Worm (Caenorhabditis elegans) whole organism, L4 larva: ENCODE measurements around the gene C56E6.4.

ENCODE experiments used
- D1046.2 ChIP-seq: fragments of 200-800 bp; sonication (Bioruptor generic); IDR thresholded peaks from 2 replicates; pipeline ENCODE4 v1.3.6; 2022; ENCODE audit warnings: missing genetic modification characterization, missing compliant biosample characterization
- F10B5.3 ChIP-seq: sonication (generic microtip); optimal IDR thresholded peaks from 2 replicates; lab custom pipeline; 2016; ENCODE audit warnings: mild to moderate bottlenecking, missing genetic modification characterization, missing compliant biosample characterization
- F44E2.7 ChIP-seq: fragments of 200-800 bp; sonication (Bioruptor generic); IDR thresholded peaks from 2 replicates; pipeline ENCODE4 v2.1.2; 2022; ENCODE audit warnings: missing genetic modification characterization, missing compliant biosample characterization
- F49E8.2 ChIP-seq: sonication (generic microtip); optimal IDR thresholded peaks from 2 replicates; lab custom pipeline; 2016; ENCODE audit warnings: missing compliant biosample characterization, mild to moderate bottlenecking, missing genetic modification characterization, borderline replicate concordance
- Y48G9A.11 ChIP-seq: fragments of 200-800 bp; sonication (Bioruptor generic); IDR thresholded peaks from 2 replicates; pipeline ENCODE4 v1.3.6; 2022; ENCODE audit warnings: missing genetic modification reagents, missing genetic modification characterization, missing compliant biosample characterization
- Y75B8A.6 ChIP-seq: fragments of 200-800 bp; sonication (Bioruptor generic); IDR thresholded peaks from 2 replicates; pipeline ENCODE4 v1.3.6; 2022; ENCODE audit warnings: missing genetic modification reagents, missing genetic modification characterization, missing compliant biosample characterization
- ZK546.5 ChIP-seq, 2 experiments: sonication (generic microtip); optimal IDR thresholded peaks; 2 replicates each; lab custom pipeline; 2017; ENCODE audit warnings: missing biosample characterization in 2 of 2, missing genetic modification characterization in 2 of 2
- ama-1 ChIP-seq: fragments of 150-350 bp; optimal IDR thresholded peaks from 2 replicates; lab custom pipeline; 2014; ENCODE audit warnings: inconsistent platforms, mixed read lengths
- arid-1 ChIP-seq: fragments of 200-800 bp; sonication (Bioruptor generic); conservative IDR thresholded peaks from 2 replicates; pipeline ENCODE4 v1.3.6; 2022; ENCODE audit warnings: missing genetic modification reagents, missing genetic modification characterization, missing compliant biosample characterization
- ceh-20 ChIP-seq: fragments of 200-800 bp; sonication (Bioruptor generic); IDR thresholded peaks from 2 replicates; pipeline ENCODE4 v1.3.6; 2022; ENCODE audit warnings: missing genetic modification reagents, missing genetic modification characterization, missing compliant biosample characterization
- ceh-44 ChIP-seq: fragments of 200-800 bp; sonication (Bioruptor generic); IDR thresholded peaks from 2 replicates; pipeline ENCODE4 v1.3.6; 2022; ENCODE audit warnings: missing genetic modification reagents, missing genetic modification characterization, missing compliant biosample characterization
- ceh-82 ChIP-seq: sonication (generic microtip); optimal IDR thresholded peaks from 2 replicates; lab custom pipeline; 2017; ENCODE audit warnings: missing biosample characterization, missing genetic modification characterization
- ces-1 ChIP-seq: fragments of 150-350 bp; sonication (generic microtip); optimal IDR thresholded peaks from 4 replicates; lab custom pipeline; 2014; ENCODE audit warnings: missing biosample characterization, missing genetic modification reagents, missing genetic modification characterization
- cey-2 ChIP-seq: sonication (generic microtip); optimal IDR thresholded peaks from 3 replicates; lab custom pipeline; 2017; ENCODE audit warnings: missing genetic modification characterization, mild to moderate bottlenecking, missing compliant biosample characterization, antibody characterized with exemption, borderline replicate concordance; ENCODE audit not compliant: insufficient read depth
- daf-12 ChIP-seq: fragments of 150-350 bp; optimal IDR thresholded peaks from 2 replicates; lab custom pipeline; 2014; ENCODE audit warnings: missing biosample characterization, missing genetic modification reagents, missing genetic modification characterization
- daf-19 ChIP-seq: fragments of 200-800 bp; sonication (Bioruptor generic); conservative IDR thresholded peaks from 2 replicates; pipeline ENCODE4 v1.3.6; 2022; ENCODE audit warnings: missing genetic modification characterization, missing compliant biosample characterization
- dmd-6 ChIP-seq: fragments of 200-800 bp; sonication (Bioruptor generic); IDR thresholded peaks from 2 replicates; pipeline ENCODE4 v1.3.6; 2022; ENCODE audit warnings: missing genetic modification reagents, missing genetic modification characterization, missing compliant biosample characterization
- duxl-1 ChIP-seq: sonication (generic microtip); optimal IDR thresholded peaks from 2 replicates; lab custom pipeline; 2016; ENCODE audit warnings: mild to moderate bottlenecking, missing genetic modification characterization, moderate library complexity, missing compliant biosample characterization; ENCODE audit not compliant: poor library complexity
- egl-27 ChIP-seq: sonication (generic microtip); optimal IDR thresholded peaks from 3 replicates; lab custom pipeline; 2017; ENCODE audit warnings: missing biosample characterization, missing genetic modification reagents, missing genetic modification characterization
- egl-43 ChIP-seq: fragments of 200-800 bp; sonication (Bioruptor generic); IDR thresholded peaks from 2 replicates; pipeline ENCODE4 v1.3.6; 2022; ENCODE audit warnings: missing genetic modification reagents, missing genetic modification characterization, missing compliant biosample characterization
- fkh-10 ChIP-seq: fragments of 150-350 bp; optimal IDR thresholded peaks from 2 replicates; lab custom pipeline; 2014; ENCODE audit warnings: missing biosample characterization, missing genetic modification reagents, missing genetic modification characterization
- hif-1 ChIP-seq, 2 experiments: sonication (generic microtip); optimal IDR thresholded peaks; 2 replicates each; lab custom pipeline; 2016 to 2017; ENCODE audit warnings: missing compliant biosample characterization in 2 of 2, missing genetic modification characterization in 2 of 2, missing genetic modification reagents in 2 of 2, missing genotype in 2 of 2, mild to moderate bottlenecking in 1 of 2
- hlh-11 ChIP-seq: fragments of 200-800 bp; sonication (Bioruptor generic); optimal IDR thresholded peaks from 2 replicates; lab custom pipeline; 2018; ENCODE audit warnings: mild to moderate bottlenecking, missing genetic modification characterization, missing compliant biosample characterization
- hlh-30 ChIP-seq: sonication (generic microtip); optimal IDR thresholded peaks from 2 replicates; lab custom pipeline; 2017; ENCODE audit warnings: antibody characterized with exemption, mild to moderate bottlenecking, missing genetic modification characterization, missing compliant biosample characterization; ENCODE audit not compliant: insufficient read depth
- hmg-1.1 ChIP-seq: fragments of 200-800 bp; sonication (Bioruptor generic); IDR thresholded peaks from 2 replicates; pipeline ENCODE4 v1.3.6; 2022; ENCODE audit warnings: missing genetic modification reagents, missing genetic modification characterization, missing compliant biosample characterization
- lin-13 ChIP-seq: fragments of 150-350 bp; optimal IDR thresholded peaks from 2 replicates; lab custom pipeline; 2014; ENCODE audit warnings: missing biosample characterization, missing genetic modification reagents, missing genetic modification characterization
- lin-38 ChIP-seq: fragments of 200-800 bp; sonication (Bioruptor generic); IDR thresholded peaks from 2 replicates; pipeline ENCODE4 v1.3.6; 2022; ENCODE audit warnings: missing genetic modification reagents, missing genetic modification characterization, missing compliant biosample characterization
- lsy-2 ChIP-seq, 2 experiments: fragments of 150-350 bp in 1 of 2; sonication (generic microtip) in 1 of 2; optimal IDR thresholded peaks; 2 replicates each; lab custom pipeline; 2014 to 2017; ENCODE audit warnings: missing biosample characterization in 2 of 2, missing genetic modification characterization in 2 of 2
- madf-9 ChIP-seq: fragments of 200-800 bp; sonication (Bioruptor generic); conservative IDR thresholded peaks from 2 replicates; pipeline ENCODE4 v1.3.6; 2022; ENCODE audit warnings: missing genetic modification reagents, missing genetic modification characterization, missing compliant biosample characterization
- mdl-1 ChIP-seq, 2 experiments: fragments of 150-350 bp in 1 of 2; sonication (generic microtip) in 1 of 2; optimal IDR thresholded peaks; 2 replicates each; lab custom pipeline; 2014 to 2017; ENCODE audit warnings: missing biosample characterization in 2 of 2, missing genetic modification characterization in 2 of 2
- nhr-11 ChIP-seq: fragments of 150-350 bp; optimal IDR thresholded peaks from 2 replicates; lab custom pipeline; 2014; ENCODE audit warnings: missing biosample characterization, missing genetic modification characterization
- nhr-28 ChIP-seq: fragments of 150-350 bp; optimal IDR thresholded peaks from 2 replicates; lab custom pipeline; 2014; ENCODE audit warnings: missing biosample characterization, missing genetic modification characterization
- nhr-41 ChIP-seq: fragments of 200-800 bp; sonication (Bioruptor generic); IDR thresholded peaks from 2 replicates; pipeline ENCODE4 v1.3.6; 2022; ENCODE audit warnings: missing genetic modification reagents, missing genetic modification characterization, missing compliant biosample characterization
- nhr-6 ChIP-seq: fragments of 150-350 bp; optimal IDR thresholded peaks from 2 replicates; lab custom pipeline; 2014; ENCODE audit warnings: missing biosample characterization, missing genetic modification characterization
- pha-4 ChIP-seq, 2 experiments: fragments of 150-350 bp in 1 of 2; fragments of 200-800 bp in 1 of 2; sonication (Bioruptor generic) in 1 of 2; IDR thresholded peaks in 1 of 2; optimal IDR thresholded peaks in 1 of 2; 2 replicates each; pipeline versions ENCODE4 v1.3.6 to Lab custom; 2014 to 2022; ENCODE audit warnings: missing genetic modification characterization in 2 of 2, missing genetic modification reagents in 2 of 2, missing biosample characterization in 1 of 2, missing compliant biosample characterization in 1 of 2
- saeg-2 ChIP-seq: fragments of 200-800 bp; sonication (Bioruptor generic); IDR thresholded peaks from 2 replicates; pipeline ENCODE4 v1.3.6; 2022; ENCODE audit warnings: missing genetic modification reagents, missing genetic modification characterization, missing compliant biosample characterization
- sdz-12 ChIP-seq: fragments of 200-800 bp; sonication (Bioruptor generic); optimal IDR thresholded peaks from 2 replicates; lab custom pipeline; 2018; ENCODE audit warnings: mild to moderate bottlenecking, missing genetic modification characterization, missing compliant biosample characterization
- spr-3 ChIP-seq: fragments of 200-800 bp; sonication (Bioruptor generic); optimal IDR thresholded peaks from 2 replicates; lab custom pipeline; 2018; ENCODE audit warnings: mild to moderate bottlenecking, missing genetic modification characterization, missing compliant biosample characterization
- tag-97 ChIP-seq: fragments of 200-800 bp; sonication (Bioruptor generic); IDR thresholded peaks from 2 replicates; pipeline ENCODE4 v1.3.6; 2022; ENCODE audit warnings: missing genetic modification characterization, missing compliant biosample characterization
- tra-1 ChIP-seq: fragments of 200-800 bp; sonication (Bioruptor generic); IDR thresholded peaks from 2 replicates; pipeline ENCODE4 v1.3.6; 2022; ENCODE audit warnings: missing genetic modification reagents, missing genetic modification characterization, missing compliant biosample characterization
- unc-130 ChIP-seq: sonication (generic microtip); optimal IDR thresholded peaks from 2 replicates; lab custom pipeline; 2016; ENCODE audit warnings: missing genetic modification reagents, missing genetic modification characterization, missing compliant biosample characterization
- unc-62 ChIP-seq, 3 experiments: fragments of 150-350 bp in 1 of 3; sonication (generic microtip); optimal IDR thresholded peaks in 2 of 3; peaks in 1 of 3; 1 replicate in 1 of 3; 2 replicates in 2 of 3; lab custom pipeline; 2014 to 2017; ENCODE audit warnings: missing biosample characterization in 3 of 3, missing genetic modification characterization in 3 of 3, missing genetic modification reagents in 3 of 3, missing genotype in 1 of 3
- zag-1 ChIP-seq: fragments of 150-350 bp; optimal IDR thresholded peaks from 2 replicates; lab custom pipeline; 2014; ENCODE audit warnings: missing biosample characterization, missing genetic modification characterization

C56E6.4 gene

DNA sequence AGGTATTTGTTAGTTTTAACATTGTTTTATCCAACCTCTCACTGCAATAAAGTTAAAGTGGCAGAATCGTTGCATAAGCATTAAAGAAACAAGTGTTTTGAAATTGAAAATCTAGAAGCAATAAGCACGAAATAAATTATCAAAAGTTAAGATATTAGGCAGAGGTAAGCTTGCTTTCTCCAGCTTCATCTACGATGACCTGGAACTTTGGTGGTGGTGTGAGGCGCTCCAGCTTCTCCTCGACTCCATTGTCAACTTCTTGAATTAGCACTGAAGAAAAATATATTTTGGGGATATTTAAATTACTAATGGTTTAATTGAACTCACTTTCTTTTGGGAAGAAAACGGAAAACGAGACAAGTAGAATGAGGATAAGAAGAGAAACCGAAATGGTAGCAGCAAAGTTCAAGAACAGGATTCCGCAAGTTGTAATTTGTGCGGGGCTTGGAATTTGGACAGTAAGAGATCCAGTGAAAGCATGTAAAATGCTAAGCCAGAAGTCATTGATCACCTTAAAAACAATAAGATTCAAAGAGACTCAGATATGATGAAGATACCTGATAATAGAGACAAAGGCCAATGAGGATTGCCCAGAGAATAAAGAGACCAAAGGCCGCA is 34.7 kb downstream of the C56E6.4 start:
- TF ChIP-seq F10B5.3 (tag; lab: Kevin White, UChicago) (no peak), F44E2.7 (GFP tag; lab: Robert Waterston, UW) (no peak), duxl-1 (tag; lab: Kevin White, UChicago) (peak; percentile 31), hmg-1.1 (no peak), lin-38 (GFP tag; lab: Robert Waterston, UW) (peak; percentile 49), tag-97 (GFP tag; lab: Robert Waterston, UW) (no peak), unc-62 (GFP tag; optimal IDR thresholded peaks at IDR 0.05 in 1 of 2; lab: Kevin White, UChicago) (peak in 1 of 2 experiments; percentile 94), unc-62 (tag; optimal IDR thresholded peaks at IDR 0.05; lab: Kevin White, UChicago) (no peak), lin-13 (GFP tag; lab: Kevin White, UChicago) (no peak), lsy-2 (tag; optimal IDR thresholded peaks at IDR 0.05; lab: Kevin White, UChicago) (peak in 1 of 2 experiments; percentile 27), mdl-1 (tag; optimal IDR thresholded peaks at IDR 0.05; lab: Kevin White, UChicago) (no peak), nhr-41 (GFP tag; lab: Robert Waterston, UW) (no peak), nhr-28 (no peak), madf-9 (no peak), pha-4 (GFP tag; IDR thresholded peaks at IDR 0.05; lab: Robert Waterston, UW) (no peak), pha-4 (tag; optimal IDR thresholded peaks at IDR 0.05; lab: Kevin White, UChicago) (no peak), egl-27 (tag; lab: Kevin White, UChicago) (no peak), hlh-11 (tag; lab: Kevin White, UChicago) (no peak), dmd-6 (GFP tag; lab: Robert Waterston, UW) (no peak), cey-2 (tag; lab: Kevin White, UChicago) (no peak), Y48G9A.11 (GFP tag; lab: Robert Waterston, UW) (peak; percentile 52; the same call in 1 of the 2 replicates), ceh-44 (no peak), nhr-11 (tag; lab: Kevin White, UChicago) (no peak), ces-1 (GFP tag; lab: Kevin White, UChicago) (no peak), daf-12 (tag; lab: Kevin White, UChicago) (no peak), spr-3 (GFP tag; lab: Kevin White, UChicago) (no peak), unc-130 (GFP tag; lab: Kevin White, UChicago) (no peak), nhr-6 (tag; lab: Kevin White, UChicago) (no peak), daf-19 (no peak), D1046.2 (GFP tag; lab: Robert Waterston, UW) (no peak), Y75B8A.6 (no peak), arid-1 (GFP tag; lab: Robert Waterston, UW) (no peak), ceh-82 (tag; lab: Kevin White, UChicago) (no peak), ceh-20 (no peak), ama-1 (lab: Kevin White, UChicago) (no peak), hlh-30 (tag; lab: Kevin White, UChicago) (no peak), F49E8.2 (tag; lab: Kevin White, UChicago) (peak; percentile 26), egl-43 (GFP tag; lab: Robert Waterston, UW) (no peak), zag-1 (no peak), fkh-10 (GFP tag; lab: Kevin White, UChicago) (no peak), tra-1 (GFP tag; lab: Robert Waterston, UW) (no peak), ZK546.5 (tag; optimal IDR thresholded peaks at IDR 0.05; lab: Kevin White, UChicago) (no peak), sdz-12 (GFP tag; lab: Kevin White, UChicago) (no peak), hif-1 (tag; optimal IDR thresholded peaks at IDR 0.05; lab: Kevin White, UChicago) (no peak), saeg-2 (GFP tag; lab: Robert Waterston, UW) (no peak)
- TF ChIP-seq, all 104 proteins: peak for 6
